Worm (Caenorhabditis elegans): Measurements from ENCODE around the gene ZK867.2.

The ZK867.2 gene

DNA sequence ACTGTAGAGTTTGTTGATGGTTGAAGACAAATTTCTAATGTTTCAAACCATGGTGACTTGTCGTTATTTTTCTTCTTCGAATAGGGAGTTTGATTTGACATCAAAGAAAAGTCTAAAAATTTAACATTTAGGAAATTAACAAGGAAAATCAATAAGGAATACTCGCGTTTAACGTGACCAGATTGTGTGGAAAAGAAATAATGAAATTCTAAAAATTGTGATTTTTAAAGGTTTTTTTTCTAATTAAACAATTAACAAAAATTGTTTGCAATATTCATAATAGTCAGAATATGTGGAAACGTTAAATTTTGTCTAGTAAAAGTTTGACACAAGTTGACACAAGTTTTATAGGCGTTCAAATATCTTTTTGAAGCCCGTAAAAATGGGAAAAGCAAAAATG is 18.9 kb upstream of the ZK867.2 start, which contains the start of gene C55B6.4:
Gene C55B6.4 (minus strand): TSS at position 101 of the 400 bp plus-strand sequence.
- TF ChIP-seq cog-1 (tag; optimal IDR thresholded peaks at IDR 0.05): no peak
- no peak for TF ChIP-seq ztf-29 (GFP tag; IDR thresholded peaks at IDR 0.05)
- TF ChIP-seq klf-2 (GFP tag; conservative IDR thresholded peaks at IDR 0.05): no peak
- no peak for TF ChIP-seq tab-1 (GFP tag; IDR thresholded peaks at IDR 0.05)
- TF ChIP-seq ztf-23 (GFP tag; IDR thresholded peaks at IDR 0.05): no peak
- no peak for TF ChIP-seq ref-1 (GFP tag; conservative IDR thresholded peaks at IDR 0.05)
- TF ChIP-seq flt-1 (GFP tag; IDR thresholded peaks at IDR 0.05): no peak
- TF ChIP-seq T22C8.4 (GFP tag; IDR thresholded peaks at IDR 0.05): no peak
- no peak for TF ChIP-seq med-1 (GFP tag; optimal IDR thresholded peaks at IDR 0.05; ENCODE audit: insufficient read depth)

DNA sequence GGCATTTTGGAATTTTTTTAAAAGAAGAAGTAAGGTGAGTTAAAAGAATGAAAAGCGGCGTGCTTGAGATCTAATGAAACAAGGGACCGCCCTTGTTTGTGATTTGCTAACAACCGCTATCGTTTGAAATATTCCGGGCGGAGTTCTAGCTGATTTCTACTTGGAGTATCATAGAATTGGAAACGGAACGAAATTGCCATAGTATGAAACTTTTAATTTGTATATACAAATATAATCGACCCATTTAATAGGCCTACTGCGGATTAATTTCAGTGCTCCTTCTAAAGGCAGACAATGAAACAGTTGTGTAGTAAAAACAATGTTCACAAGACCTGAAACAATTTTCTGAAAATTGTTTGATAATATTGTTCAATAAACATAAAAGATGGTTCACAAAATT is 14.6 kb upstream of the ZK867.2 start, which contains the start of gene C55B6.7:
Gene C55B6.7 (minus strand): TSS at position 101 of the 400 bp plus-strand sequence.
- TF ChIP-seq tab-1 (GFP tag; IDR thresholded peaks at IDR 0.05) (no peak), T22C8.4 (GFP tag; IDR thresholded peaks at IDR 0.05) (no peak), med-1 (GFP tag; optimal IDR thresholded peaks at IDR 0.05; ENCODE audit: insufficient read depth) (no peak), ztf-23 (GFP tag; IDR thresholded peaks at IDR 0.05) (no peak), klf-2 (GFP tag; conservative IDR thresholded peaks at IDR 0.05) (no peak), ref-1 (GFP tag; conservative IDR thresholded peaks at IDR 0.05) (no peak), flt-1 (GFP tag; IDR thresholded peaks at IDR 0.05) (no peak), ztf-29 (GFP tag; IDR thresholded peaks at IDR 0.05) (no peak), cog-1 (tag; optimal IDR thresholded peaks at IDR 0.05) (no peak)

ce11 chrX:7193894-7194614 is 12.5 kb upstream of the ZK867.2 start, which contains the start of gene dnj-7:
dnj-7 (plus strand) TSS chrX:7194564.
- no peak for TF ChIP-seq tab-1 (GFP tag; IDR thresholded peaks at IDR 0.05)
- TF ChIP-seq flt-1 (GFP tag; IDR thresholded peaks at IDR 0.05): no peak
- TF ChIP-seq ztf-29 (GFP tag; IDR thresholded peaks at IDR 0.05): no peak
- TF ChIP-seq ref-1 (GFP tag; conservative IDR thresholded peaks at IDR 0.05): no peak
- TF ChIP-seq T22C8.4 (GFP tag; IDR thresholded peaks at IDR 0.05): no peak
- TF ChIP-seq cog-1 (tag; optimal IDR thresholded peaks at IDR 0.05): no peak
- no peak for TF ChIP-seq klf-2 (GFP tag; conservative IDR thresholded peaks at IDR 0.05)
- no peak for TF ChIP-seq ztf-23 (GFP tag; IDR thresholded peaks at IDR 0.05)
- TF ChIP-seq med-1 (GFP tag; optimal IDR thresholded peaks at IDR 0.05; ENCODE audit: insufficient read depth): no peak

DNA sequence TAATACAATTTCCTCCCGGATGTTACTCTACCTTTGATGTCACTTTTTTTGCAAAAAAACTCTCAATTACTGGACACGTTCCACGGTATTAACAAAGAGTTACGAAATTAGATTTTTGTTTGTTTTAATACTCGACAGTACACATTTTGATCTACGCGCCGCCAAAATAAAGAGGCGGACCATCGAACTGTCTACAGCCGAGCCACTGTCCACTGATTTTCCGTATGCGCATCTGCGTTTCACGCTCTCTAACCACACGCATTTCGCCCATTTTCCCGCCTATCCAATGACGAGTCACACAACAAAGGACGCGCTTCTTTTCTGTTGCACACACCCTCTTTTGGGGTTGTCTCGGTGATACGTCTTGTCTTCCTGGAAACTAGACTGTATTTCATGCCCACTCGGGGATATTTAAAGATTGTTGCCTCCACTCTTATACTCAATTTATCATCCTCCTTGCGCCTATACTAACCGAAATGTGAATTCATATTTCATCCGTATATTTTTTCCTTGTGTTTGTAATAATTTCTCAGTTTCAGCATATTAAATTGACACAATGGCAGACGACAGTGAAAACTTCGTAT is 6.6 kb upstream of the ZK867.2 start, which contains the start of gene C55B6.1:
Gene C55B6.1 (plus strand): TSS at position 534 of the 584 bp plus-strand sequence.
- TF ChIP-seq klf-2 (GFP tag; conservative IDR thresholded peaks at IDR 0.05) (no peak), ztf-23 (GFP tag; IDR thresholded peaks at IDR 0.05) (no peak), tab-1 (GFP tag; IDR thresholded peaks at IDR 0.05) (no peak), T22C8.4 (GFP tag; IDR thresholded peaks at IDR 0.05) (no peak), cog-1 (tag; optimal IDR thresholded peaks at IDR 0.05) (no peak), ref-1 (GFP tag; conservative IDR thresholded peaks at IDR 0.05) (no peak)

DNA sequence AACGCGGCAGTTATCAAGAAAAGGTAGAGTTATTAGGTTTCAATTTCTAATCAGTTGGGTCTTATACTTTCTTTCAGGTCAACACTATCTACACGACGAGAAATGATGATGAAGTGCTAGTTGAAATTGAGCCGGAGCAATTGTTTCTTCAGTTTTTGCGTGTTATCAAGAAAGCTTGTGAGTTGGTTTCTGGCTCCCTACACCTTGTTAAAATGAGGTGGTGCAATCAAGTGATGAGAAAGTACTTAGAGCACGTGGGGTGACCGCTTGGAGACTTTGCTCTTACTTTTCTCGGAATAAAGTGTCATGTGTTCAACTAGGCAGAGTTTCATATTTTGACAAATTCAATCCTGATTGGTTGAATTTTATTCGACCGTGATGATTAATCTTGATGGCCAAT is 6.0 kb upstream of the ZK867.2 start:
- no peak for TF ChIP-seq ztf-29 (GFP tag; IDR thresholded peaks at IDR 0.05)
- TF ChIP-seq ref-1 (GFP tag; conservative IDR thresholded peaks at IDR 0.05): no peak
- no peak for TF ChIP-seq cog-1 (tag; optimal IDR thresholded peaks at IDR 0.05)
- no peak for TF ChIP-seq med-1 (GFP tag; optimal IDR thresholded peaks at IDR 0.05; ENCODE audit: insufficient read depth)
- TF ChIP-seq flt-1 (GFP tag; IDR thresholded peaks at IDR 0.05): no peak
- no peak for TF ChIP-seq tab-1 (GFP tag; IDR thresholded peaks at IDR 0.05)
- no peak for TF ChIP-seq ztf-23 (GFP tag; IDR thresholded peaks at IDR 0.05)
- no peak for TF ChIP-seq klf-2 (GFP tag; conservative IDR thresholded peaks at IDR 0.05)
- TF ChIP-seq T22C8.4 (GFP tag; IDR thresholded peaks at IDR 0.05): no peak

DNA sequence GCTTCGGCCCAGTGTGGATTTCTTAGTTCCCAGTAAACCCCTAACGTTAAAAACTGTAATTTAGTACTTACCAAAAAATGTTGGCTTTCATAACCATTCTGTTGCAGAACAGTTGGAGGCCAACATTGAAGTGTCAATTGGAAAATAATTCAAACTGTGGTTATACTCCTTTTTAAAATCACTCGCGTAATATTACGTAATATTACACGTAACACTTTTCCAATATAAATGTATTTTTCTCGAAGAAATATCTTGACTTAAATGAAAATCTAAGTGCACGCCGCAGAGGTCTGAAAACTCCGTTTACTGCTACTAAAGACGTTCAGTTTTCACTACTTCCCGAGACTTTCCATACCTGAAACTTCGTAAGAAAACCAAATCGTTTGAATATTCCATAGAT is 2.3 kb upstream of the ZK867.2 start:
- no peak for TF ChIP-seq ztf-29 (GFP tag; IDR thresholded peaks at IDR 0.05)
- no peak for TF ChIP-seq ref-1 (GFP tag; conservative IDR thresholded peaks at IDR 0.05)
- TF ChIP-seq ztf-23 (GFP tag; IDR thresholded peaks at IDR 0.05): no peak

DNA sequence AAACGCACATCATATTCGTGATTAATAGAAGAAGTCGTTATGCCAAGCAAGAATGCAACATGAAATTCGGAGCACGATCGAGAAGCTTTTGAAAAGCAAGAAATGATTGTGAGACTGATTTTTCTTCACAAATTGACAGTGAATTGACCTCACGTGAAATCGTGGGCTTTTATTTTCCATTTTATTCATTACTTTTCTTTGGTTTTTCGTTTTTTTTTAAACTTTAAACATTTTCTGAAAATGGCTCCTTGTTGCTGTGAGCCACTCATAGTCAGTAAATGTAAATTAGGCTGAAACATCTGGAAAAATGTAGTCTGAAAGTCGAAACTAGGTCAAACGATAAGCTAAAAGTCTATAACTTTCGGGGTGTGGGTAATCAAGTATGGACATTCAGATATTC is 1.3 kb upstream of the ZK867.2 start, which contains the start of gene C55B6.5:
Gene C55B6.5 (minus strand): TSS at position 101 of the 400 bp plus-strand sequence.
- TF ChIP-seq flt-1 (GFP tag; IDR thresholded peaks at IDR 0.05) (no peak), ztf-23 (GFP tag; IDR thresholded peaks at IDR 0.05) (no peak), tab-1 (GFP tag; IDR thresholded peaks at IDR 0.05) (no peak), ztf-29 (GFP tag; IDR thresholded peaks at IDR 0.05) (no peak), klf-2 (GFP tag; conservative IDR thresholded peaks at IDR 0.05) (no peak), med-1 (GFP tag; optimal IDR thresholded peaks at IDR 0.05; ENCODE audit: insufficient read depth) (no peak), cog-1 (tag; optimal IDR thresholded peaks at IDR 0.05) (no peak), ref-1 (GFP tag; conservative IDR thresholded peaks at IDR 0.05) (no peak), T22C8.4 (GFP tag; IDR thresholded peaks at IDR 0.05) (no peak)

DNA sequence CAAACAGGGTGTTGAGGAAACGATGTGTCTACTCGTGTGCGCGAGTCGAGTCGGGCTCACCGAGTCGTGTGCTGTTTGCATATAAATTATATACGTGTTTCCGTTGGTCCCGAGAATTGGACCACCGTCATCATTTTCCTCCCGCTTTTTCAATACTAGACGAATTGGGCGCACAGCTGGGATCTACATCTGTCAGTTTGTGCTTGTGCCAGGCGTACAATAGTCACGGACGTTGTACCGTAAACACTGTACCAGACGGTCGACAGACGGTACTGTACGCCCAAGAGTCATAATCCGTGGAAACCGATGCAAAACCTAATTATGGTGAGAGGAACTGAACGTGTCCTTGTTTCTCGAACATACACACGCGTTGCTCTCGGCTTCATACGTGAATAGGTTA is 2.6 kb downstream of the ZK867.2 start:
- TF ChIP-seq ztf-23 (GFP tag; IDR thresholded peaks at IDR 0.05) (no peak), ref-1 (GFP tag; conservative IDR thresholded peaks at IDR 0.05) (no peak), ztf-29 (GFP tag; IDR thresholded peaks at IDR 0.05) (no peak), flt-1 (GFP tag; IDR thresholded peaks at IDR 0.05) (no peak), T22C8.4 (GFP tag; IDR thresholded peaks at IDR 0.05) (no peak), klf-2 (GFP tag; conservative IDR thresholded peaks at IDR 0.05) (no peak), cog-1 (tag; optimal IDR thresholded peaks at IDR 0.05) (no peak), med-1 (GFP tag; optimal IDR thresholded peaks at IDR 0.05; ENCODE audit: insufficient read depth) (no peak), tab-1 (GFP tag; IDR thresholded peaks at IDR 0.05) (no peak)

- TF ChIP-seq ref-1 (GFP tag; conservative IDR thresholded peaks at IDR 0.05): no peak
These were observed 4.1 kb downstream of the ZK867.2 start for ce11 chrX:7210467-7211107.

All from whole organism, midembryonic.